Worm (Caenorhabditis elegans) whole organism, young adult: ENCODE results near the gene nlp-66.

ENCODE experiments used
- B0019.2 ChIP-seq: fragments of 200-800 bp; sonication (Bioruptor generic); conservative IDR thresholded peaks from 2 replicates; pipeline ENCODE4 v1.3.6; 2022; ENCODE audit warnings: missing genetic modification reagents, missing genetic modification characterization, missing compliant biosample characterization
- B0035.1 ChIP-seq: sonication (generic microtip); optimal IDR thresholded peaks from 2 replicates; lab custom pipeline; 2016; ENCODE audit warnings: missing genetic modification characterization, mild to moderate bottlenecking, missing compliant biosample characterization, missing genotype, missing genetic modification reagents
- B0261.1 ChIP-seq: sonication (generic microtip); optimal IDR thresholded peaks from 2 replicates; lab custom pipeline; 2016; ENCODE audit warnings: mild to moderate bottlenecking, missing genetic modification characterization, moderate library complexity, missing compliant biosample characterization
- B0336.3 ChIP-seq: fragments of 200-800 bp; sonication (Bioruptor generic); IDR thresholded peaks from 2 replicates; pipeline ENCODE4 v1.3.6; 2022; ENCODE audit warnings: missing genetic modification characterization, missing compliant biosample characterization
- C06A6.2 ChIP-seq: fragments of 200-800 bp; sonication (Bioruptor generic); conservative IDR thresholded peaks from 2 replicates; pipeline ENCODE4 v1.3.6; 2022; ENCODE audit warnings: missing genetic modification characterization, missing compliant biosample characterization
- C17E4.6 ChIP-seq: fragments of 200-800 bp; sonication (Bioruptor generic); IDR thresholded peaks from 2 replicates; pipeline ENCODE4 v1.3.6; 2022; ENCODE audit warnings: missing genetic modification reagents, missing genetic modification characterization, missing compliant biosample characterization
- F10E7.11 ChIP-seq: sonication (generic microtip); optimal IDR thresholded peaks from 2 replicates; lab custom pipeline; 2017; ENCODE audit warnings: mild to moderate bottlenecking, missing genetic modification characterization, moderate library complexity, missing compliant biosample characterization
- F39B2.1 ChIP-seq: fragments of 200-800 bp; sonication (Bioruptor generic); IDR thresholded peaks from 2 replicates; pipeline ENCODE4 v1.3.6; 2022; ENCODE audit warnings: missing genetic modification reagents, missing genetic modification characterization, missing compliant biosample characterization
- F57C9.4 ChIP-seq: sonication (generic microtip); optimal IDR thresholded peaks from 2 replicates; lab custom pipeline; 2017; ENCODE audit warnings: mild to moderate bottlenecking, missing genetic modification characterization, missing compliant biosample characterization
- K11D2.4 ChIP-seq: fragments of 200-800 bp; sonication (Bioruptor generic); IDR thresholded peaks from 2 replicates; pipeline ENCODE4 v1.3.6; 2022; ENCODE audit warnings: missing genetic modification reagents, missing genetic modification characterization, missing compliant biosample characterization
- Y53F4B.3 ChIP-seq: fragments of 200-800 bp; sonication (Bioruptor generic); IDR thresholded peaks from 2 replicates; pipeline ENCODE4 v1.3.6; 2022; ENCODE audit warnings: missing genetic modification reagents, missing genetic modification characterization, missing compliant biosample characterization
- Y67H2A.10 ChIP-seq: fragments of 200-800 bp; sonication (Bioruptor generic); conservative IDR thresholded peaks from 2 replicates; pipeline ENCODE4 v1.3.6; 2022; ENCODE audit warnings: missing genetic modification reagents, missing genetic modification characterization, missing compliant biosample characterization
- atf-7 ChIP-seq: sonication (generic microtip); optimal IDR thresholded peaks from 2 replicates; lab custom pipeline; 2017; ENCODE audit warnings: mild to moderate bottlenecking, missing genetic modification characterization, missing compliant biosample characterization
- attf-3 ChIP-seq: fragments of 200-800 bp; sonication (Bioruptor generic); conservative IDR thresholded peaks from 2 replicates; pipeline ENCODE4 v1.3.6; 2022; ENCODE audit warnings: missing genetic modification reagents, missing genetic modification characterization, missing compliant biosample characterization
- bed-2 ChIP-seq: fragments of 200-800 bp; sonication (Bioruptor generic); IDR thresholded peaks from 2 replicates; pipeline ENCODE4 v1.3.6; 2022; ENCODE audit warnings: missing genetic modification reagents, missing genetic modification characterization, missing compliant biosample characterization
- ceh-100 ChIP-seq: fragments of 200-800 bp; sonication (Bioruptor generic); IDR thresholded peaks from 2 replicates; pipeline ENCODE4 v1.3.6; 2022; ENCODE audit warnings: missing genetic modification reagents, missing genetic modification characterization, missing compliant biosample characterization
- ceh-58 ChIP-seq: fragments of 200-800 bp; sonication (Bioruptor generic); IDR thresholded peaks from 2 replicates; pipeline ENCODE4 v1.3.6; 2022; ENCODE audit warnings: missing genetic modification characterization, missing compliant biosample characterization
- ceh-91 ChIP-seq: fragments of 200-800 bp; sonication (Bioruptor generic); IDR thresholded peaks from 2 replicates; pipeline ENCODE4 v1.3.6; 2022; ENCODE audit warnings: missing genetic modification reagents, missing genetic modification characterization, missing compliant biosample characterization
- die-1 ChIP-seq: sonication (generic microtip); optimal IDR thresholded peaks from 2 replicates; lab custom pipeline; 2016; ENCODE audit warnings: missing genotype, mild to moderate bottlenecking, missing genetic modification characterization, missing compliant biosample characterization
- egl-44 ChIP-seq: fragments of 200-800 bp; sonication (Bioruptor generic); IDR thresholded peaks from 2 replicates; pipeline ENCODE4 v1.3.6; 2022; ENCODE audit warnings: missing genetic modification reagents, missing genetic modification characterization, missing compliant biosample characterization
- egrh-3 ChIP-seq: fragments of 200-800 bp; sonication (Bioruptor generic); IDR thresholded peaks from 2 replicates; pipeline ENCODE4 v1.3.6; 2022; ENCODE audit warnings: missing genetic modification reagents, missing genetic modification characterization, missing compliant biosample characterization
- ekl-4 ChIP-seq: fragments of 200-800 bp; sonication (Bioruptor generic); IDR thresholded peaks from 2 replicates; pipeline ENCODE4 v1.3.6; 2022; ENCODE audit warnings: missing genetic modification reagents, missing genetic modification characterization, missing compliant biosample characterization
- fkh-3 ChIP-seq: sonication (generic microtip); optimal IDR thresholded peaks from 2 replicates; lab custom pipeline; 2016; ENCODE audit warnings: mild to moderate bottlenecking, missing genetic modification characterization, missing compliant biosample characterization
- hmg-1.2 ChIP-seq: fragments of 200-800 bp; sonication (Bioruptor generic); IDR thresholded peaks from 2 replicates; pipeline ENCODE4 v1.3.6; 2022; ENCODE audit warnings: missing genetic modification reagents, missing genetic modification characterization, missing compliant biosample characterization
- lag-1 ChIP-seq: fragments of 200-800 bp; sonication (Bioruptor generic); IDR thresholded peaks from 2 replicates; pipeline ENCODE4 v1.3.6; 2022; ENCODE audit warnings: missing genetic modification reagents, missing genetic modification characterization, missing compliant biosample characterization
- let-526 ChIP-seq: fragments of 200-800 bp; sonication (Bioruptor generic); IDR thresholded peaks from 2 replicates; pipeline ENCODE4 v1.3.6; 2022; ENCODE audit warnings: missing genetic modification reagents, missing genetic modification characterization, missing compliant biosample characterization
- lin-40 ChIP-seq: sonication (generic microtip); optimal IDR thresholded peaks from 2 replicates; lab custom pipeline; 2016; ENCODE audit warnings: missing genetic modification characterization, mild to moderate bottlenecking, missing compliant biosample characterization, missing genotype, missing genetic modification reagents
- lir-1 ChIP-seq: fragments of 200-800 bp; sonication (Bioruptor generic); conservative IDR thresholded peaks from 2 replicates; pipeline ENCODE4 v1.3.6; 2022; ENCODE audit warnings: missing genetic modification reagents, missing genetic modification characterization, missing compliant biosample characterization
- madf-8 ChIP-seq: fragments of 200-800 bp; sonication (Bioruptor generic); conservative IDR thresholded peaks from 2 replicates; pipeline ENCODE4 v1.3.6; 2022; ENCODE audit warnings: missing genetic modification reagents, missing genetic modification characterization, missing compliant biosample characterization
- mel-28 ChIP-seq: sonication (generic microtip); optimal IDR thresholded peaks from 2 replicates; lab custom pipeline; 2016; ENCODE audit warnings: borderline replicate concordance, mild to moderate bottlenecking, missing genetic modification characterization, missing compliant biosample characterization
- nfya-2 ChIP-seq: fragments of 200-800 bp; sonication (Bioruptor generic); IDR thresholded peaks from 2 replicates; pipeline ENCODE4 v1.3.6; 2022; ENCODE audit warnings: missing genetic modification reagents, missing genetic modification characterization, missing compliant biosample characterization
- nhr-120 ChIP-seq: fragments of 200-800 bp; sonication (Bioruptor generic); IDR thresholded peaks from 2 replicates; pipeline ENCODE4 v1.3.6; 2022; ENCODE audit warnings: missing genetic modification characterization, missing compliant biosample characterization
- nhr-179 ChIP-seq: sonication (generic microtip); optimal IDR thresholded peaks from 2 replicates; lab custom pipeline; 2016; ENCODE audit warnings: mild to moderate bottlenecking, missing genetic modification characterization, missing compliant biosample characterization
- nhr-80 ChIP-seq: sonication (generic microtip); optimal IDR thresholded peaks from 2 replicates; lab custom pipeline; 2016; ENCODE audit warnings: missing genetic modification characterization, missing compliant biosample characterization
- pbrm-1 ChIP-seq: fragments of 200-800 bp; sonication (Bioruptor generic); IDR thresholded peaks from 2 replicates; pipeline ENCODE4 v1.3.6; 2022; ENCODE audit warnings: missing genetic modification reagents, missing genetic modification characterization, missing compliant biosample characterization
- pha-4 ChIP-seq: fragments of 150-350 bp; sonication (generic microtip); optimal IDR thresholded peaks from 2 replicates; lab custom pipeline; 2014; ENCODE audit warnings: missing biosample characterization, missing genetic modification reagents, missing genetic modification characterization
- rec-8 ChIP-seq, 2 experiments: sonication (generic microtip); optimal IDR thresholded peaks; 2 replicates each; lab custom pipeline; 2016; ENCODE audit warnings: mild to moderate bottlenecking in 2 of 2, missing genetic modification characterization in 2 of 2, missing genetic modification reagents in 2 of 2, missing genotype in 2 of 2, missing biosample characterization in 1 of 2, missing compliant biosample characterization in 1 of 2, moderate library complexity in 1 of 2
- sdz-38 ChIP-seq: sonication (generic microtip); optimal IDR thresholded peaks from 2 replicates; lab custom pipeline; 2016; ENCODE audit warnings: missing genotype, missing genetic modification characterization, missing compliant biosample characterization
- zfh-2 ChIP-seq: fragments of 200-800 bp; sonication (Bioruptor generic); conservative IDR thresholded peaks from 2 replicates; pipeline ENCODE4 v1.3.6; 2022; ENCODE audit warnings: missing genetic modification reagents, missing genetic modification characterization, missing compliant biosample characterization

The nlp-66 gene

DNA sequence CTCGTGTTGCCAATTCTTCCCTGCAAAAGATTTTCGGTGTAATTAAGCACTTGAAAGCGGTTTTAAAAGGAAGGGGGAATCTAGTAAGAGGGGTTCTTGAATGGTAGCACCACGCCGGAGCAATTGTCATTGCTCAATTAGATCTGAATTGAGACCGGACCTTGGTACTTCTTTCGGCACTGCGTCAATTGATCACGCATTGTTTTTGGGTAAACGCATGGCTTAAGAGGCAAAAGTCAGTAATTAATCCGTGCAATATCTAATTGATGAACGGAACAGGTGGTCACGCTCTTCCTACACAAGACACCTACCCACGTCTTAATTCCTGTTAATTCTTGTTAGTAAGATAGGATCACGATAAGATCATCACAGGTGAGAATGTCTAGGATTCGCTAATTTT is 7.4 kb upstream of the nlp-66 start:
- TF ChIP-seq B0336.3 (GFP tag; lab: Robert Waterston, UW) (no peak), nfya-2 (GFP tag; lab: Robert Waterston, UW) (no peak), F39B2.1 (GFP tag; lab: Robert Waterston, UW) (no peak), die-1 (tag; lab: Kevin White, UChicago) (no peak), egl-44 (no peak), sdz-38 (no peak), B0019.2 (GFP tag; lab: Robert Waterston, UW) (no peak), B0261.1 (tag; lab: Kevin White, UChicago) (no peak), F10E7.11 (no peak), K11D2.4 (GFP tag; lab: Robert Waterston, UW) (no peak), rec-8 (tag; optimal IDR thresholded peaks at IDR 0.05; lab: Kevin White, UChicago) (no peak), F57C9.4 (no peak), mel-28 (tag; lab: Kevin White, UChicago) (no peak), fkh-3 (no peak), nhr-179 (no peak), atf-7 (tag; lab: Kevin White, UChicago) (no peak)

DNA sequence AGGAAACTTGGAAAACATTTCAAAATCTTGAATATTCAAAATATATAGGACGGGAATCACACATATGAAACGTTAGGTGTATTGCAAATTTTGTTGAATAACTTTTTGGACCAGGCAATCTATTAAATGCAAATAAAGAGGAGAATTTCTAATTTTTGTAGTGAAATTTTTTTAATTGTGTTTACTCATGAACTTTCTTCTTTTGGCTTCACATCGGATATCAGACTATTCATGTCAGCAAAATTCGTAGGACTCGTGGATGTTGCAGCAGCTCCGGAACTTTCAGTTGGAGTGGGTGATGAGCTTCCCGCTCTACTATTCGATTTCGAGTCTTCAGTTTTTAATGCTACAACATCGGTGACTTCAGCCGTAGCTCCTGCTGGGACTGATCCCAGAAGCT is 5.8 kb upstream of the nlp-66 start:
- TF ChIP-seq hmg-1.2 (GFP tag; lab: Robert Waterston, UW) (no peak), Y67H2A.10 (GFP tag; lab: Robert Waterston, UW) (no peak), ceh-58 (GFP tag; lab: Robert Waterston, UW) (no peak), ekl-4 (no peak), lir-1 (no peak), Y53F4B.3 (GFP tag; lab: Robert Waterston, UW) (no peak), nhr-120 (GFP tag; lab: Robert Waterston, UW) (no peak), lin-40 (tag; lab: Kevin White, UChicago) (no peak), let-526 (GFP tag; lab: Robert Waterston, UW) (no peak), pha-4 (tag; lab: Kevin White, UChicago) (no peak)

ce11 chrX:11120808-11121207 is 4.2 kb upstream of the nlp-66 start, which contains the start of gene R08B4.3:
R08B4.3 (minus strand) TSS chrX:11121005.
- TF ChIP-seq attf-3 = peak; percentile 70
- no peak for TF ChIP-seq C17E4.6 (GFP tag; lab: Robert Waterston, UW)

- peak; percentile 95 for TF ChIP-seq egrh-3
- TF ChIP-seq B0035.1 (tag; lab: Kevin White, UChicago) = no peak
- peak; percentile 90 for TF ChIP-seq zfh-2 (GFP tag; lab: Robert Waterston, UW)
- TF ChIP-seq ceh-100 = no peak
- peak; percentile 20 for TF ChIP-seq fkh-3
These were observed 2.2 kb downstream of the nlp-66 start for ce11 chrX:11114420-11114819.

DNA sequence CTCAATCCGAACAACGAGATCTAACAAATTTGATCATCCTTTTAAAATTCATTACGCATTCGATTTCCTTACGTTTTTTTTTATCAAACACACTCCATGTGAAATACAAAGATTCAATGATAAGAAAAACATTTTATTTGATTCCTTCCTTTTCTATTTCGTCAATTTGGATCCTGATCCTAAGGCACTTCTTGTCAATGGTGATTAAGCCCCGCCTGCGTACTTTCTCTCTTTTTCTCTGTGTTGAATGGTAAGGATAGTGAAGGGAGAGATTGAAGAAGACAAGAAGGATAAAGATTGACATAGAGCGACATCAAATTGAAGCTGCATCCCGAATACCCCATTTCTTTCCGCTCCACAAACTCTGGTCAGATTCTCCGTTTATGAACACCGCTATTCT is 7.4 kb downstream of the nlp-66 start, which contains the start of gene grd-1:
Gene grd-1, plus strand, starts transcription at position 241 of the 400 bp plus-strand sequence.
- TF ChIP-seq die-1 (tag; lab: Kevin White, UChicago) = no peak
- no peak for TF ChIP-seq bed-2 (GFP tag; lab: Robert Waterston, UW)
- TF ChIP-seq lag-1 = no peak
- TF ChIP-seq C06A6.2 (GFP tag; lab: Robert Waterston, UW) = no peak
- TF ChIP-seq madf-8 (GFP tag; lab: Robert Waterston, UW) = no peak
- no peak for TF ChIP-seq ceh-91 (GFP tag; lab: Robert Waterston, UW)
- no peak for TF ChIP-seq pbrm-1 (GFP tag; lab: Robert Waterston, UW)
- TF ChIP-seq nhr-80 = no peak
- TF ChIP-seq, all 124 proteins: peak for 0
